Worm (Caenorhabditis elegans): ENCODE measurements around the gene luc-7L.

- TF ChIP-seq med-1 (GFP tag; optimal IDR thresholded peaks at IDR 0.05; ENCODE audit: insufficient read depth) (no peak), tab-1 (GFP tag; IDR thresholded peaks at IDR 0.05) (no peak), flt-1 (GFP tag; IDR thresholded peaks at IDR 0.05) (no peak)
Measured at ce11 chrII:7719039-7719438, 11.8 kb upstream of the luc-7L start.
